Worm (Caenorhabditis elegans) whole organism, mixed stage, embryonic: ENCODE data around the gene C29F9.6.
A peak's percentile ranks its signal among the peaks of the same experiment; 100 is the strongest.

ENCODE experiments used
- M03D4.4 ChIP-seq: sonication (generic microtip); optimal IDR thresholded peaks from 2 replicates; lab custom pipeline; 2017; ENCODE audit warnings: mild to moderate bottlenecking, missing genetic modification characterization, missing compliant biosample characterization
- bed-3 ChIP-seq: fragments of 200-800 bp; sonication (Bioruptor generic); optimal IDR thresholded peaks from 3 replicates; lab custom pipeline; 2018; ENCODE audit warnings: mild to moderate bottlenecking, missing genetic modification characterization, moderate library complexity, missing compliant biosample characterization
- blmp-1 ChIP-seq: fragments of 150-350 bp; optimal IDR thresholded peaks from 2 replicates; lab custom pipeline; 2014; ENCODE audit warnings: missing biosample characterization, missing genetic modification characterization
- ceh-39 ChIP-seq: fragments of 150-350 bp; optimal IDR thresholded peaks from 2 replicates; lab custom pipeline; 2014; ENCODE audit warnings: missing biosample characterization, missing genetic modification characterization
- ceh-43 ChIP-seq: fragments of 200-800 bp; sonication (Bioruptor generic); optimal IDR thresholded peaks from 2 replicates; lab custom pipeline; 2018; ENCODE audit warnings: mild to moderate bottlenecking, missing genetic modification characterization, moderate library complexity, missing compliant biosample characterization
- ceh-83 ChIP-seq: fragments of 200-800 bp; sonication (Bioruptor generic); optimal IDR thresholded peaks from 2 replicates; lab custom pipeline; 2018; ENCODE audit warnings: mild to moderate bottlenecking, missing genetic modification characterization, missing compliant biosample characterization
- ces-1 ChIP-seq: fragments of 150-350 bp; optimal IDR thresholded peaks from 2 replicates; lab custom pipeline; 2014; ENCODE audit warnings: missing biosample characterization, missing genetic modification reagents, missing genetic modification characterization
- cnd-1 ChIP-seq: fragments of 200-800 bp; sonication (Bioruptor generic); optimal IDR thresholded peaks from 2 replicates; lab custom pipeline; 2018; ENCODE audit warnings: mild to moderate bottlenecking, missing genetic modification characterization, missing compliant biosample characterization
- drap-1 ChIP-seq: fragments of 200-800 bp; sonication (Bioruptor generic); optimal IDR thresholded peaks from 3 replicates; lab custom pipeline; 2018; ENCODE audit warnings: mild to moderate bottlenecking, missing genetic modification characterization, missing compliant biosample characterization
- elt-1 ChIP-seq: sonication (generic microtip); optimal IDR thresholded peaks from 2 replicates; lab custom pipeline; 2017; ENCODE audit warnings: missing genetic modification characterization, mild to moderate bottlenecking, missing compliant biosample characterization, antibody characterized with exemption, moderate library complexity, borderline replicate concordance; ENCODE audit not compliant: insufficient read depth
- elt-3 ChIP-seq: fragments of 150-350 bp; optimal IDR thresholded peaks from 2 replicates; lab custom pipeline; 2014; ENCODE audit warnings: missing biosample characterization, missing genetic modification characterization
- flh-1 ChIP-seq: fragments of 200-800 bp; sonication (Bioruptor generic); optimal IDR thresholded peaks from 2 replicates; lab custom pipeline; 2018; ENCODE audit warnings: mild to moderate bottlenecking, missing genetic modification characterization, moderate library complexity, missing compliant biosample characterization
- ham-2 ChIP-seq: fragments of 200-800 bp; sonication (Bioruptor generic); optimal IDR thresholded peaks from 2 replicates; lab custom pipeline; 2018; ENCODE audit warnings: mild to moderate bottlenecking, missing genetic modification characterization, missing compliant biosample characterization
- hlh-1 ChIP-seq: fragments of 150-350 bp; optimal IDR thresholded peaks from 2 replicates; lab custom pipeline; 2014; ENCODE audit warnings: missing biosample characterization, missing genetic modification reagents, missing genetic modification characterization
- lin-13 ChIP-seq: fragments of 150-350 bp; optimal IDR thresholded peaks from 2 replicates; lab custom pipeline; 2014; ENCODE audit warnings: missing biosample characterization, missing genetic modification characterization
- lin-32 ChIP-seq: fragments of 200-800 bp; sonication (Bioruptor generic); optimal IDR thresholded peaks from 2 replicates; lab custom pipeline; 2018; ENCODE audit warnings: mild to moderate bottlenecking, missing genetic modification characterization, missing compliant biosample characterization
- lsy-2 ChIP-seq: fragments of 150-350 bp; optimal IDR thresholded peaks from 2 replicates; lab custom pipeline; 2014; ENCODE audit warnings: missing biosample characterization, missing genetic modification characterization
- mab-5 ChIP-seq: fragments of 150-350 bp; optimal IDR thresholded peaks from 2 replicates; lab custom pipeline; 2014; ENCODE audit warnings: missing biosample characterization, missing genetic modification characterization
- mep-1 ChIP-seq: fragments of 150-350 bp; optimal IDR thresholded peaks from 2 replicates; lab custom pipeline; 2017; ENCODE audit warnings: missing biosample characterization, missing genetic modification reagents, missing genetic modification characterization, inconsistent platforms
- mls-2 ChIP-seq: sonication (generic microtip); optimal IDR thresholded peaks from 2 replicates; lab custom pipeline; 2016; ENCODE audit warnings: mild to moderate bottlenecking, missing genetic modification characterization, moderate library complexity, missing compliant biosample characterization
- nhr-12 ChIP-seq: fragments of 150-350 bp; optimal IDR thresholded peaks from 2 replicates; lab custom pipeline; 2014; ENCODE audit warnings: missing biosample characterization, missing genetic modification characterization
- nhr-2 ChIP-seq: fragments of 150-350 bp; optimal IDR thresholded peaks from 2 replicates; lab custom pipeline; 2014; ENCODE audit warnings: missing biosample characterization, missing genetic modification characterization
- nhr-237 ChIP-seq: fragments of 150-350 bp; optimal IDR thresholded peaks from 2 replicates; lab custom pipeline; 2014; ENCODE audit warnings: missing biosample characterization, missing genetic modification characterization
- nhr-28 ChIP-seq: fragments of 150-350 bp; optimal IDR thresholded peaks from 2 replicates; lab custom pipeline; 2014; ENCODE audit warnings: missing biosample characterization, missing genetic modification characterization
- nhr-76 ChIP-seq: sonication (generic microtip); optimal IDR thresholded peaks from 2 replicates; lab custom pipeline; 2017; ENCODE audit warnings: missing biosample characterization, missing genetic modification characterization
- pha-4 ChIP-seq: fragments of 150-350 bp; optimal IDR thresholded peaks from 2 replicates; lab custom pipeline; 2018; ENCODE audit warnings: missing biosample characterization, missing genetic modification reagents, missing genetic modification characterization
- sem-2 ChIP-seq: fragments of 200-800 bp; sonication (Bioruptor generic); optimal IDR thresholded peaks from 2 replicates; lab custom pipeline; 2018; ENCODE audit warnings: mild to moderate bottlenecking, missing genetic modification characterization, missing compliant biosample characterization
- snpc-4 ChIP-seq: fragments of 150-350 bp; optimal IDR thresholded peaks from 2 replicates; lab custom pipeline; 2014; ENCODE audit warnings: missing biosample characterization, missing genetic modification characterization
- sptf-1 ChIP-seq: sonication (generic microtip); optimal IDR thresholded peaks from 2 replicates; lab custom pipeline; 2017; ENCODE audit warnings: mild to moderate bottlenecking, missing genetic modification characterization, moderate library complexity, missing compliant biosample characterization
- tbx-8 ChIP-seq: fragments of 200-800 bp; sonication (Bioruptor generic); optimal IDR thresholded peaks from 2 replicates; lab custom pipeline; 2018; ENCODE audit warnings: mild to moderate bottlenecking, missing genetic modification characterization, moderate library complexity, missing compliant biosample characterization
- unc-120 ChIP-seq: sonication (generic microtip); optimal IDR thresholded peaks from 2 replicates; lab custom pipeline; 2017; ENCODE audit warnings: missing genetic modification characterization, missing compliant biosample characterization; ENCODE audit not compliant: poor library complexity, severe bottlenecking
- unc-39 ChIP-seq: fragments of 150-350 bp; optimal IDR thresholded peaks from 2 replicates; lab custom pipeline; 2014; ENCODE audit warnings: missing biosample characterization, missing genetic modification characterization
- unc-62 ChIP-seq: fragments of 150-350 bp; optimal IDR thresholded peaks from 2 replicates; lab custom pipeline; 2014; ENCODE audit warnings: missing biosample characterization, missing genetic modification reagents, missing genetic modification characterization
- zip-8 ChIP-seq: fragments of 150-350 bp; optimal IDR thresholded peaks from 2 replicates; lab custom pipeline; 2014; ENCODE audit warnings: missing biosample characterization, missing genetic modification characterization
- ztf-11 ChIP-seq: fragments of 150-350 bp; optimal IDR thresholded peaks from 2 replicates; lab custom pipeline; 2014; ENCODE audit warnings: missing biosample characterization, missing genetic modification characterization

C29F9.6 gene

DNA sequence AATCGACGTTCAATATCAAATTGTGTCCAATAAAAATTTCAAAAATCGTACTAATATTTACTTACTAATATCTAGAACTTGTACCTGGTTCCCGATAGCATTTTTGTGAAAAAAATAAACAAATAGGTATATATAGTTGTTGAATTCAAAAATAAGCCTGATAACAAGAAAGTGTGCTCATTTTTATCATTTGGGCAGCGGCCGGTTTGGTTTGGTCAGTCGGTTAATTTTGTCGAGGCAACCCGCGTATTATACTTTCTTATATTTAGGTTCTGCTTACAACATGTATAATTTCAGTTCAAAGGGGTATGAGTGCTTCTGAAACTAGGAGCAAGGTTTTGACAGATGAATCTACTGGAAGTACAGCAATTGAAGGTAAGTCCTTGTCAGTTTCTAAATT, 15.9 kb downstream of the C29F9.6 start, which contains the start of the genes nhr-280 and C29F9.2:
nhr-280 (minus strand) TSS at position 101 of the 400 bp plus-strand sequence.
C29F9.2 (plus strand) TSS at position 298 of the 400 bp plus-strand sequence.
- TF ChIP-seq M03D4.4 = no peak
- TF ChIP-seq unc-39 (tag; lab: Kevin White, UChicago) = no peak
- no peak for TF ChIP-seq elt-1 (tag; lab: Kevin White, UChicago)
- TF ChIP-seq ceh-83 = no peak
- TF ChIP-seq ceh-43 = no peak
- TF ChIP-seq ceh-39 (tag; lab: Kevin White, UChicago) = no peak
- no peak for TF ChIP-seq hlh-1 (tag; lab: Kevin White, UChicago)
- TF ChIP-seq lsy-2 (tag; lab: Kevin White, UChicago) = no peak
- no peak for TF ChIP-seq mls-2 (tag; lab: Kevin White, UChicago)
- TF ChIP-seq ztf-11 = no peak
- no peak for TF ChIP-seq lin-13 (tag; lab: Kevin White, UChicago)
- no peak for TF ChIP-seq unc-120 (tag; lab: Kevin White, UChicago)
- TF ChIP-seq ham-2 = no peak
- no peak for TF ChIP-seq snpc-4
- no peak for TF ChIP-seq nhr-76 (tag; lab: Kevin White, UChicago)
- TF ChIP-seq unc-62 (GFP tag; lab: Kevin White, UChicago) = no peak

- TF ChIP-seq blmp-1 (tag; lab: Kevin White, UChicago) = no peak
- no peak for TF ChIP-seq ham-2
- no peak for TF ChIP-seq unc-62 (GFP tag; lab: Kevin White, UChicago)
- no peak for TF ChIP-seq snpc-4
- TF ChIP-seq unc-120 (tag; lab: Kevin White, UChicago) = peak; percentile 3
- TF ChIP-seq cnd-1 (tag; lab: Kevin White, UChicago) = no peak
- peak; percentile 34 for TF ChIP-seq lsy-2 (tag; lab: Kevin White, UChicago)
- no peak for TF ChIP-seq ceh-83
- TF ChIP-seq hlh-1 (tag; lab: Kevin White, UChicago) = no peak
- no peak for TF ChIP-seq lin-32 (GFP tag; lab: Kevin White, UChicago)
- TF ChIP-seq ces-1 (GFP tag; lab: Kevin White, UChicago) = peak; percentile 96
- no peak for TF ChIP-seq zip-8
- TF ChIP-seq drap-1 (GFP tag; lab: Kevin White, UChicago) = no peak
- TF ChIP-seq bed-3 = no peak
- no peak for TF ChIP-seq mls-2 (tag; lab: Kevin White, UChicago)
- TF ChIP-seq nhr-237 = peak; percentile 11
- TF ChIP-seq nhr-2 (tag; lab: Kevin White, UChicago) = no peak
- no peak for TF ChIP-seq elt-3
- no peak for TF ChIP-seq sptf-1 (tag; lab: Kevin White, UChicago)
- TF ChIP-seq unc-39 (tag; lab: Kevin White, UChicago) = no peak
- no peak for TF ChIP-seq nhr-28
- peak; percentile 45 for TF ChIP-seq mep-1 (tag; lab: Kevin White, UChicago)
- no peak for TF ChIP-seq flh-1 (GFP tag; lab: Kevin White, UChicago)
- no peak for TF ChIP-seq ceh-43
- TF ChIP-seq sem-2 (GFP tag; lab: Kevin White, UChicago) = no peak
- no peak for TF ChIP-seq ceh-39 (tag; lab: Kevin White, UChicago)
- TF ChIP-seq M03D4.4 = no peak
- TF ChIP-seq mab-5 (tag; lab: Kevin White, UChicago) = peak; percentile 39
- no peak for TF ChIP-seq nhr-12 (tag; lab: Kevin White, UChicago)
- TF ChIP-seq elt-1 (tag; lab: Kevin White, UChicago) = no peak
- no peak for TF ChIP-seq ztf-11
- no peak for TF ChIP-seq lin-13 (tag; lab: Kevin White, UChicago)
- TF ChIP-seq nhr-76 (tag; lab: Kevin White, UChicago) = no peak
- TF ChIP-seq tbx-8 = no peak
- peak; percentile 52 for TF ChIP-seq pha-4 (tag; lab: Kevin White, UChicago)
- TF ChIP-seq, all 35 proteins: peak for 7
These were observed 16.9 kb downstream of the C29F9.6 start for ce11 chrIII:131627-132026.

- TF ChIP-seq nhr-76 (tag; lab: Kevin White, UChicago) = no peak
- TF ChIP-seq sem-2 (GFP tag; lab: Kevin White, UChicago) = no peak
- no peak for TF ChIP-seq mep-1 (tag; lab: Kevin White, UChicago)
- no peak for TF ChIP-seq unc-120 (tag; lab: Kevin White, UChicago)
- TF ChIP-seq mls-2 (tag; lab: Kevin White, UChicago) = no peak
These were observed 17.4 kb downstream of the C29F9.6 start, which contains the start of gene pals-22 for ce11 chrIII:132118-132517. Gene pals-22 (plus strand): TSS chrIII:132418.
